Worm (Caenorhabditis elegans): Measurements from ENCODE around the gene glrx-21.

Gene glrx-21

DNA sequence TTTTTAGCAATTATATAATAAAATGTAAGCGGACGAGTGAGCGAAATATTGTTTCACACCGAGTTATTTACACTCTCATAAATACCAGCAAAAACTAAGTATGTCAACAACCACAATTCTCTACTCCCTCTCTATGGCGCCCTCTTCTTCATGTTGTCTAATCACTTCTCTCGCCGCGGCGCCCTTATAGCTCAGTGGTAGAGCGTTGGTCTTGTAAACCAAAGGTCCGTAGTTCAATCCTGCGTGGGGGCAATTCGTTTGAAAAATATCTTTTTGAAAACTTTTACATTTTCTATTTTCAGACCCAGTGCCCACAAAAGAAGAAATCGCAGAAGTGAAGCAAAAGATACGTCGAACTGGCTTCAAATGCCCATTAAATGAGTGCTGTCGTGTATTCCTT lies 40.2 kb downstream of the glrx-21 start (continued):
- TF ChIP-seq nhr-11 (tag; optimal IDR thresholded peaks at IDR 0.05) (no peak), fkh-6 (tag; optimal IDR thresholded peaks at IDR 0.05) (peak; percentile 64), ceh-24 (tag; optimal IDR thresholded peaks at IDR 0.05) (peak; percentile 35), ahr-1 (tag; optimal IDR thresholded peaks at IDR 0.05) (peak; percentile 5), ceh-19 (GFP tag; optimal IDR thresholded peaks at IDR 0.05) (peak; percentile 52), gmeb-2 (tag; optimal IDR thresholded peaks at IDR 0.05) (peak; percentile 66), hlh-13 (GFP tag; optimal IDR thresholded peaks at IDR 0.05) (peak; percentile 70), pax-1 (tag; optimal IDR thresholded peaks at IDR 0.05) (no peak), pha-4 (tag; optimal IDR thresholded peaks at IDR 0.05) (no peak), K02D7.2 (tag; optimal IDR thresholded peaks at IDR 0.05) (peak; percentile 76), syd-9 (tag; optimal IDR thresholded peaks at IDR 0.05) (peak; percentile 46), mec-3 (tag; optimal IDR thresholded peaks at IDR 0.05; ENCODE audit: borderline replicate concordance) (no peak), dve-1 (tag; optimal IDR thresholded peaks at IDR 0.05) (peak; percentile 59), ceh-9 (tag; optimal IDR thresholded peaks at IDR 0.05) (peak; percentile 53), tbx-2 (tag; optimal IDR thresholded peaks at IDR 0.05) (peak; percentile 52), ceh-48 (tag; optimal IDR thresholded peaks at IDR 0.05) (peak; percentile 24)

DNA sequence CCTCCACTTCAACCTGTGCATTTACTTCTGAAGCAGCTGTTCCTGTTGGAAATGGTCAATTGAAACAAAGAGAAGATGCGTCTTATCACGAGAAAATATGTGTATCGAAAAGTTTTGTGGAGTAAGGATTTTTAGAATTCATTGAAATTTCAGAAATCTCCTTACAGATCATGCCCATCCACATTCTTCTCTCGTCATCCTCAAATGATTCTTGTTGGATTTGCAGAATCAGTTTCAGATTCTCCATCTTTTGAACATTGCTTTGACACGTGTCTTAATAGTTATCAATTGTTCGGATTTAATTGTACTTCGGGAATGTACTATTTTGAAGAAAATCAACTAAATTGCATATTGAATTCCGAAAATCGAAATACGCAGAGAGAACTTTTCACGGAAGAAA lies 41.9 kb downstream of the glrx-21 start:
- no peak for TF ChIP-seq ceh-6 (GFP tag; optimal IDR thresholded peaks at IDR 0.05)
- no peak for TF ChIP-seq gmeb-2 (tag; optimal IDR thresholded peaks at IDR 0.05)
- no peak for TF ChIP-seq ceh-9 (tag; optimal IDR thresholded peaks at IDR 0.05)
- no peak for TF ChIP-seq ceh-18 (tag; optimal IDR thresholded peaks at IDR 0.05)

DNA sequence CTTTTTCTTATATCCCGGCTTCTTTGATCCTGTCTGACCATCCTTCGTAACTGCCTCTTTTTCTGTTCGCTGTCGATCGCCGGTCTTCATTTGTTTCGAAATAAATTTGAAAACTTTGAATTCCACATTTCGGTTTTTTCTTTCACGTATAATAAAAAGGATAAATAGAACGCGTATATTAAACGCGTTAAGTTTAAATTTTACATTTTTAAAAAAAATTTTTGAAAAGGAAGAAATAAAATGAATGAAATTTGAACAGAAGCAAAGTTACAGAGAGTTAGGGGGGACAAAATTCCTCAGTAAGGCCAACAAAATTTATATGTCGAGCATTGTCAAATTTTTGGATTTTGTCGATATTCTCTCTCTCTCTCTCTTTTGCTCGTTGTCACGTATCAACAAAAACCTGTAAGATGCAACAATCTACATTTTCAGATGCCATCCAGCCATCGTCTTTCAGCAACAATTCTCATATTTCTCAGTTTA lies 44.1 kb downstream of the glrx-21 start, which contains the start of the genes T15B12.2 and F52C9.5:
Gene T15B12.2, minus strand, starts transcription at position 101 of the 483 bp plus-strand sequence.
Gene F52C9.5, plus strand, starts transcription at position 433 of the 483 bp plus-strand sequence.
- no peak for TF ChIP-seq C38D4.7 (GFP tag; optimal IDR thresholded peaks at IDR 0.05)
- no peak for TF ChIP-seq hlh-13 (GFP tag; optimal IDR thresholded peaks at IDR 0.05)
- no peak for TF ChIP-seq ceh-9 (tag; optimal IDR thresholded peaks at IDR 0.05)
- TF ChIP-seq K02D7.2 (tag; optimal IDR thresholded peaks at IDR 0.05): no peak
- no peak for TF ChIP-seq sox-4 (tag; optimal IDR thresholded peaks at IDR 0.05)
- TF ChIP-seq lim-6 (tag; optimal IDR thresholded peaks at IDR 0.05): no peak
- TF ChIP-seq ceh-45 (GFP tag; IDR thresholded peaks at IDR 0.05): no peak
- TF ChIP-seq unc-86 (tag; optimal IDR thresholded peaks at IDR 0.05): no peak
- no peak for TF ChIP-seq ceh-19 (GFP tag; optimal IDR thresholded peaks at IDR 0.05)
- no peak for TF ChIP-seq elt-4 (tag; optimal IDR thresholded peaks at IDR 0.05)
- no peak for TF ChIP-seq ceh-34 (tag; optimal IDR thresholded peaks at IDR 0.05)
- no peak for TF ChIP-seq ceh-31 (tag; optimal IDR thresholded peaks at IDR 0.05)
- no peak for TF ChIP-seq ttx-3 (tag; optimal IDR thresholded peaks at IDR 0.05)
- TF ChIP-seq fkh-6 (tag; optimal IDR thresholded peaks at IDR 0.05): no peak
- no peak for TF ChIP-seq ref-2 (tag; optimal IDR thresholded peaks at IDR 0.05)

All from whole organism, late embryonic.